Fruit fly (Drosophila melanogaster) whole organism, larva: ENCODE measurements around the gene CG33985.

Experiments used
- noc ChIP-seq: fragments of 200-800 bp; sonication (Bioruptor generic); optimal IDR thresholded peaks from 3 replicates; lab custom pipeline; 2019; ENCODE audit warnings: missing biosample characterization, mild to moderate bottlenecking, missing genetic modification characterization, moderate library complexity

CG33985 gene

DNA sequence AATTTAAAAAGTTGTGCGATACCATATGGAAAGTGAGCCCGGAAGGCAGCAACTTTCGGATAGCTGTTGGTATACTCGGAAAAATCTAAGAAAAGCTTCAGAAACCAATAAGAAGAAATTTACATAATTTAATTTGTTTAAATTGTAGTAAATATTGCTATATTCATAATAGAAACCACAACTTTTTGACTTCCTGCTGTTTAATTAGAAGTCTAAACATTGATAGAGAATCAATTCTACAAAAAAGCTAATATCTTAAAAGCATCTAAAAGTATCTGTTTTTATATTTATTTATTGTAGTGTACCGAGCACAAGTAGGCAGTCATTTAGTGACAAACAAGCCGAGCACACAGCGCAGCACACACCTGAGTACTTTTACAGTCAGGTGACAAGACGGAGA, 30.3 kb downstream of the CG33985 start, which contains the start of gene CG13455:
Gene CG13455 (plus strand): TSS at position 301 of the 400 bp plus-strand sequence.
- no peak for TF ChIP-seq noc (tag; lab: Kevin White, UChicago)

DNA sequence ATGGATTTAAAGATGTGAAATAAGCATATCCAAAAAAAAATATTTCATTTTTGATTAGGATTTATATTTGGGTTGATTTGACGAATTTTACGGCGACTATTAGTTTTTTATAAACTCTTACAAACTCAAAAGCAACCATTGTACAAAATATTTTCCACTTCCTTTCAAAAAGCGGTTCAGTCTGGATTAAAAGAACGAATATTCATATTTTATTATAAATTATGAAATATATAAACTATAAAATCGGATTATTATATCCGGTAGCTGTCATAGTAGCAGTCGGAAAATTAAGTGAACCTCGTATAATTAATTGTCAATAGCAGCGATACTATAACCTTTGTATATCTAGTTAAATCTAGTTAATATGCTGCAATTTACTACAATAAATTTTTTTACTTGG, 31.2 kb downstream of the CG33985 start, which contains the start of gene CG12355:
Gene CG12355 (minus strand): TSS at position 101 of the 400 bp plus-strand sequence.
- no peak for TF ChIP-seq noc (tag; lab: Kevin White, UChicago)

DNA sequence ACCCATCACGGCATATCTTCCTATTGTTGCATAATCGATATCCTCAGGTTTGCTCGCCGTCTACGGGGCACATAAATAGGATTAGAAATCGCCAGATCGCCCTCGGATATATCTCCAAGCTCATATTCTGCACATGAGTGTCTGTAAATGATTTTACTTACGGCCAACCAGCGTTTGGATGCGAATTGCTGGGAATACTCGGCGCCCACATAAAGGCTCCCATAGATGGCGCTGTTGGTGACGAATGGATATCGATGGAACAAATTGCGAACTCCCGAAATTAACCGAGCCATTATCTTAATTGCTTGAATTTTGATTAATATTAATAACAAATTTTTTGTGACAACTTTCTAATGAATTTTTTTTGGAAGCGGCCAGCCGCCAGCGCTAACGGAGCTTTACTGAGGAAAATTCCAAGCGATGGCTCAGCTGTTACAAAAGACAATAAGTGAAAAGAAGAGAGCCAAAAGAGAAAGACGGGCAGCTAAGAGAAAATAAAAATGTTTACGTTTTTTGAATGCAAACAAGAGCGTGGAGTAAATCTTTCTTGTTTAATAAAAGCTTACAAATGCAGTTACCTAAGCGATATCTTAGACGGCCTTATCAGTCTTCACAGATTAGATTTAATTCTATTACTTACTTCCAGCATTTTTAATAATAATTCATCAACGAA, 31.9 kb downstream of the CG33985 start:
- TF ChIP-seq noc (tag; lab: Kevin White, UChicago) = no peak

DNA sequence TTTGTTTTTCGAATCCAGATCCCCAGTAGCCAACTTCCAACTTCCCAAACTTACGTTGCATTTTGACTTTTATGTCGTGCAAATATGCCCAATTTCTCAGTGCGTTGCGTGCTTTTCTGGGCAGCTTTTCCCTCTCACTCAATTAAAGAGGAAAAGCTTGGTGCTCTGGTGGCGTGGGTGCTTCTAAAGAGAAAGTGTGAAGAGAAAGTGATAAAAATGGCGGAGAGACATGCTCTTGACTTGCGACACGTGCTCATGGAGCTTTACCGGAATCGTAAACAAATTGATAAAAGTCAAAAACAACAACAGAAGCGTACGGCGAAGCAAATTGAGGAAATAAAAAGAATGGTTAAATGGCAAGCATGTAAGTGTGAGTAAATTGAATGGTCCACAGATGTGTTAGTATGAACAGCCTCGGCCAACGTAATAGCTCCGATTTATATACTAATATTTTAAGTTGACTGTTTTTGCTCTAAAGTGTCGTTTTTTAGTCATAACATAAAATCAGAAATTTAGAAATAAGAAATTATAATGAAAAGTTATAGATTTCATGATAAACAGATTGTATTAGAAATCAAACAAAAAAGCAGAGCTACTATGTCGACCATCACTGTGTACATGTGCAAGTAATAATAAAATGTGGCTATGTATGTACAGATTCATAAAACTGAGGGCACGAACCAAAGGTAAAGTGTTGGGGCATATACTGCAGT, 32.6 kb downstream of the CG33985 start:
- no peak for TF ChIP-seq noc (tag; lab: Kevin White, UChicago)

DNA sequence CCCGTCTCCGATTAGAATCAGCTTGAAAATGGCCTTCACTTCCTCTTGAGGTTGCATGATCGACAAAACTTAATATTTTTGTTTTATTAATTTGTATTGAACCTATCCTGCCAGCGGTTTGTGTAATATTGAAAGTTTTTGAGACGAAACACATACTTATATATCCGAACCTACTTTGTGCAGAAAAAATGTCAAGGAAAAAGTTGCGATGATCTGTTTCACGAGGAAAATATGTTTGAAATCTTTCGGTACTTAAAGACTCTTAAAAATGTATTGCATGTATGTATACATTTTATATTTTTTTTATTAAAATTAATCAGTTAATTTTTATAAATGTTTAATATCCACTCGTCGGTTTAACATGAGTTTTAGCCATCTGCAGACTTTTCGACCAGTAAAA, 41.3 kb downstream of the CG33985 start, which contains the start of gene Ran-like:
Gene Ran-like (minus strand): TSS at position 101 of the 400 bp plus-strand sequence.
- no peak for TF ChIP-seq noc (tag; lab: Kevin White, UChicago)
